Worm (Caenorhabditis elegans): ENCODE measurements around the gene nhr-181.

- TF ChIP-seq pes-1 (GFP tag; IDR thresholded peaks at IDR 0.05) (no peak), tra-4 (tag; optimal IDR thresholded peaks at IDR 0.05) (no peak), hmg-4 (GFP tag; optimal IDR thresholded peaks at IDR 0.05) (no peak), scrt-1 (GFP tag; IDR thresholded peaks at IDR 0.05) (no peak), ama-1 (optimal IDR thresholded peaks at IDR 0.05) (no peak), ceh-36 (tag; optimal IDR thresholded peaks at IDR 0.05) (no peak), B0310.2 (tag; optimal IDR thresholded peaks at IDR 0.05) (no peak)
Measured at ce11 chrV:4101567-4101966, 6.7 kb downstream of the nhr-181 start, which contains the start of gene srj-40.
